Worm (Caenorhabditis elegans) whole organism, young adult: ENCODE results near the gene F56C3.8.

ENCODE experiments used
- Y79H2A.3 ChIP-seq: fragments of 200-800 bp; sonication (Bioruptor generic); conservative IDR thresholded peaks from 2 replicates; pipeline ENCODE4 v1.3.6; 2022; ENCODE audit warnings: missing genetic modification reagents, missing genetic modification characterization, missing compliant biosample characterization
- ccch-3 ChIP-seq: fragments of 200-800 bp; sonication (Bioruptor generic); optimal IDR thresholded peaks from 2 replicates; lab custom pipeline; 2018; ENCODE audit warnings: mild to moderate bottlenecking, missing genetic modification characterization, missing compliant biosample characterization
- lin-40 ChIP-seq: sonication (generic microtip); optimal IDR thresholded peaks from 2 replicates; lab custom pipeline; 2016; ENCODE audit warnings: missing genetic modification characterization, mild to moderate bottlenecking, missing compliant biosample characterization, missing genotype, missing genetic modification reagents
- lir-1 ChIP-seq: fragments of 200-800 bp; sonication (Bioruptor generic); conservative IDR thresholded peaks from 2 replicates; pipeline ENCODE4 v1.3.6; 2022; ENCODE audit warnings: missing genetic modification reagents, missing genetic modification characterization, missing compliant biosample characterization
- lsl-1 ChIP-seq: fragments of 200-800 bp; sonication (Bioruptor generic); optimal IDR thresholded peaks from 2 replicates; lab custom pipeline; 2018; ENCODE audit warnings: mild to moderate bottlenecking, missing genetic modification characterization, moderate library complexity, missing compliant biosample characterization
- xnd-1 ChIP-seq: sonication (generic microtip); optimal IDR thresholded peaks from 2 replicates; lab custom pipeline; 2016; ENCODE audit warnings: missing genotype, missing genetic modification reagents, missing genetic modification characterization, missing compliant biosample characterization

- no peak for TF ChIP-seq ccch-3
- no peak for TF ChIP-seq xnd-1 (tag; lab: Kevin White, UChicago)
- TF ChIP-seq Y79H2A.3 (GFP tag; lab: Robert Waterston, UW) = no peak
- TF ChIP-seq lin-40 (tag; lab: Kevin White, UChicago) = no peak
- TF ChIP-seq lir-1 = no peak
- no peak for TF ChIP-seq lsl-1 (GFP tag; lab: Kevin White, UChicago)
Measured at ce11 chrX:1393891-1394290, 9.5 kb upstream of the F56C3.8 start, which contains the start of gene F56C3.9.
